Worm (Caenorhabditis elegans) whole organism, L2 larva: Measurements from ENCODE around the gene R07B1.5.

Experiments used
- C34F6.9 ChIP-seq: fragments of 150-350 bp; optimal IDR thresholded peaks from 2 replicates; lab custom pipeline; 2014; ENCODE audit warnings: missing biosample characterization, missing genetic modification characterization
- F13H6.1 ChIP-seq: sonication (generic microtip); optimal IDR thresholded peaks from 2 replicates; lab custom pipeline; 2016; ENCODE audit warnings: missing genetic modification characterization, missing compliant biosample characterization
- Y55F3AM.14 ChIP-seq: fragments of 200-800 bp; sonication (Bioruptor generic); optimal IDR thresholded peaks from 2 replicates; lab custom pipeline; 2018; ENCODE audit warnings: mild to moderate bottlenecking, missing genetic modification characterization, missing compliant biosample characterization
- ZK546.5 ChIP-seq: sonication (generic microtip); optimal IDR thresholded peaks from 2 replicates; lab custom pipeline; 2017; ENCODE audit warnings: missing biosample characterization, missing genetic modification characterization
- alr-1 ChIP-seq: fragments of 150-350 bp; optimal IDR thresholded peaks from 2 replicates; lab custom pipeline; 2014; ENCODE audit warnings: missing biosample characterization, missing genetic modification characterization
- aly-2 ChIP-seq: fragments of 150-350 bp; optimal IDR thresholded peaks from 2 replicates; lab custom pipeline; 2014; ENCODE audit warnings: missing biosample characterization, missing genetic modification characterization
- blmp-1 ChIP-seq: sonication (generic microtip); optimal IDR thresholded peaks from 2 replicates; lab custom pipeline; 2017; ENCODE audit warnings: missing genetic modification characterization, mild to moderate bottlenecking, missing compliant biosample characterization, antibody characterized with exemption, moderate library complexity; ENCODE audit not compliant: insufficient read depth
- ceh-16 ChIP-seq: fragments of 150-350 bp; optimal IDR thresholded peaks from 2 replicates; lab custom pipeline; 2014; ENCODE audit warnings: missing biosample characterization, missing genetic modification characterization
- ceh-82 ChIP-seq: fragments of 150-350 bp; optimal IDR thresholded peaks from 2 replicates; lab custom pipeline; 2014; ENCODE audit warnings: missing biosample characterization, missing genetic modification characterization
- egl-27 ChIP-seq: sonication (generic microtip); optimal IDR thresholded peaks from 3 replicates; lab custom pipeline; 2017; ENCODE audit warnings: missing biosample characterization, missing genetic modification reagents, missing genetic modification characterization
- elt-1 ChIP-seq: fragments of 150-350 bp; optimal IDR thresholded peaks from 2 replicates; lab custom pipeline; 2014; ENCODE audit warnings: missing biosample characterization, missing genetic modification characterization
- elt-3 ChIP-seq: sonication (generic microtip); optimal IDR thresholded peaks from 2 replicates; lab custom pipeline; 2017; ENCODE audit warnings: missing biosample characterization, missing genetic modification characterization
- fos-1 ChIP-seq: fragments of 150-350 bp; optimal IDR thresholded peaks from 2 replicates; lab custom pipeline; 2014; ENCODE audit warnings: missing biosample characterization, missing genetic modification characterization
- gmeb-1 ChIP-seq: fragments of 150-350 bp; optimal IDR thresholded peaks from 2 replicates; lab custom pipeline; 2014; ENCODE audit warnings: missing biosample characterization, missing genetic modification characterization
- lin-11 ChIP-seq: fragments of 150-350 bp; sonication (generic microtip); optimal IDR thresholded peaks from 2 replicates; lab custom pipeline; 2014; ENCODE audit warnings: missing biosample characterization, missing genetic modification characterization, inconsistent platforms, mixed read lengths
- lin-13 ChIP-seq: fragments of 150-350 bp; optimal IDR thresholded peaks from 2 replicates; lab custom pipeline; 2014; ENCODE audit warnings: missing biosample characterization, missing genetic modification reagents, missing genetic modification characterization
- lin-39 ChIP-seq: fragments of 150-350 bp; optimal IDR thresholded peaks from 2 replicates; lab custom pipeline; 2014; ENCODE audit warnings: missing biosample characterization, missing genetic modification reagents, missing genetic modification characterization
- lsy-2 ChIP-seq, 2 experiments: fragments of 150-350 bp in 1 of 2; sonication (generic microtip) in 1 of 2; optimal IDR thresholded peaks; 2 replicates each; lab custom pipeline; 2014 to 2017; ENCODE audit warnings: missing biosample characterization in 2 of 2, missing genetic modification characterization in 2 of 2
- mab-5 ChIP-seq: fragments of 150-350 bp; optimal IDR thresholded peaks from 2 replicates; lab custom pipeline; 2014; ENCODE audit warnings: missing biosample characterization, missing genetic modification characterization
- mbf-1 ChIP-seq: sonication (generic microtip); optimal IDR thresholded peaks from 2 replicates; lab custom pipeline; 2017; ENCODE audit warnings: missing biosample characterization, missing genetic modification characterization
- mdl-1 ChIP-seq, 2 experiments: fragments of 150-350 bp in 1 of 2; sonication (generic microtip) in 1 of 2; optimal IDR thresholded peaks; 2 replicates each; lab custom pipeline; 2017; ENCODE audit warnings: missing biosample characterization in 2 of 2, missing genetic modification characterization in 2 of 2
- nhr-10 ChIP-seq: sonication (generic microtip); optimal IDR thresholded peaks from 2 replicates; lab custom pipeline; 2017; ENCODE audit warnings: missing biosample characterization, missing genetic modification characterization
- nhr-21 ChIP-seq: fragments of 150-350 bp; optimal IDR thresholded peaks from 2 replicates; lab custom pipeline; 2014; ENCODE audit warnings: missing biosample characterization, missing genetic modification characterization
- nhr-23 ChIP-seq: fragments of 150-350 bp; optimal IDR thresholded peaks from 2 replicates; lab custom pipeline; 2014; ENCODE audit warnings: missing biosample characterization, missing genetic modification reagents, missing genetic modification characterization
- nhr-25 ChIP-seq: fragments of 150-350 bp; sonication (generic microtip); optimal IDR thresholded peaks from 3 replicates; lab custom pipeline; 2014; ENCODE audit warnings: missing biosample characterization, missing genetic modification characterization
- nhr-77 ChIP-seq: fragments of 150-350 bp; optimal IDR thresholded peaks from 2 replicates; lab custom pipeline; 2014; ENCODE audit warnings: missing biosample characterization, missing genetic modification characterization
- peb-1 ChIP-seq: fragments of 150-350 bp; optimal IDR thresholded peaks from 2 replicates; lab custom pipeline; 2014; ENCODE audit warnings: missing biosample characterization, missing genetic modification characterization
- skn-1 ChIP-seq: sonication (generic microtip); optimal IDR thresholded peaks from 2 replicates; lab custom pipeline; 2017; ENCODE audit warnings: missing biosample characterization, missing genetic modification characterization
- sma-3 ChIP-seq: sonication (generic microtip); optimal IDR thresholded peaks from 2 replicates; lab custom pipeline; 2016; ENCODE audit warnings: missing genetic modification reagents, missing genetic modification characterization, missing compliant biosample characterization
- sma-9 ChIP-seq, 2 experiments: fragments of 150-350 bp in 1 of 2; sonication (generic microtip) in 1 of 2; optimal IDR thresholded peaks; 2 replicates each; lab custom pipeline; 2014 to 2016; ENCODE audit warnings: missing genetic modification characterization in 2 of 2, mild to moderate bottlenecking in 1 of 2, missing biosample characterization in 1 of 2, missing compliant biosample characterization in 1 of 2, missing genetic modification reagents in 1 of 2, moderate library complexity in 1 of 2
- unc-39 ChIP-seq: fragments of 150-350 bp; optimal IDR thresholded peaks from 2 replicates; lab custom pipeline; 2014; ENCODE audit warnings: missing biosample characterization, missing genetic modification characterization
- unc-55 ChIP-seq: fragments of 150-350 bp; sonication (generic microtip); optimal IDR thresholded peaks from 3 replicates; lab custom pipeline; 2014; ENCODE audit warnings: missing biosample characterization, missing genetic modification reagents, missing genetic modification characterization
- unc-62 ChIP-seq: fragments of 150-350 bp; optimal IDR thresholded peaks from 2 replicates; lab custom pipeline; 2014; ENCODE audit warnings: missing biosample characterization, missing genetic modification reagents, missing genetic modification characterization
- zag-1 ChIP-seq: fragments of 150-350 bp; optimal IDR thresholded peaks from 2 replicates; lab custom pipeline; 2014; ENCODE audit warnings: missing biosample characterization, missing genetic modification characterization
- ztf-1 ChIP-seq: fragments of 200-800 bp; sonication (Bioruptor generic); conservative IDR thresholded peaks from 2 replicates; pipeline ENCODE4 v1.3.6; 2022; ENCODE audit warnings: missing genetic modification characterization, missing compliant biosample characterization
- ztf-11 ChIP-seq: sonication (generic microtip); optimal IDR thresholded peaks from 2 replicates; lab custom pipeline; 2017; ENCODE audit warnings: missing biosample characterization, missing genetic modification characterization

Gene R07B1.5

ce11 chrX:9868820-9869219, 5.4 kb downstream of the R07B1.5 start, which contains the start of gene R07B1.7:
R07B1.7 (plus strand) TSS chrX:9869120.
- TF ChIP-seq nhr-23 (no peak), Y55F3AM.14 (GFP tag; lab: Kevin White, UChicago) (no peak), skn-1 (tag; lab: Kevin White, UChicago) (no peak), nhr-10 (tag; lab: Kevin White, UChicago) (no peak), elt-1 (tag; lab: Kevin White, UChicago) (no peak), F13H6.1 (tag; lab: Kevin White, UChicago) (no peak), lin-39 (tag; lab: Kevin White, UChicago) (no peak), fos-1 (tag; lab: Kevin White, UChicago) (no peak), aly-2 (tag; lab: Kevin White, UChicago) (no peak), zag-1 (tag; lab: Kevin White, UChicago) (no peak), lsy-2 (tag; optimal IDR thresholded peaks at IDR 0.05; lab: Kevin White, UChicago) (no peak), sma-3 (GFP tag; lab: Kevin White, UChicago) (no peak), mab-5 (tag; lab: Kevin White, UChicago) (no peak), elt-3 (tag; lab: Kevin White, UChicago) (no peak), sma-9 (GFP tag; optimal IDR thresholded peaks at IDR 0.05; lab: Kevin White, UChicago) (no peak), sma-9 (tag; optimal IDR thresholded peaks at IDR 0.05; lab: Kevin White, UChicago) (no peak), C34F6.9 (tag; lab: Kevin White, UChicago) (no peak), ceh-82 (tag; lab: Kevin White, UChicago) (no peak), unc-55 (GFP tag; lab: Kevin White, UChicago) (no peak), gmeb-1 (tag; lab: Kevin White, UChicago) (no peak), mbf-1 (tag; lab: Kevin White, UChicago) (no peak)

DNA sequence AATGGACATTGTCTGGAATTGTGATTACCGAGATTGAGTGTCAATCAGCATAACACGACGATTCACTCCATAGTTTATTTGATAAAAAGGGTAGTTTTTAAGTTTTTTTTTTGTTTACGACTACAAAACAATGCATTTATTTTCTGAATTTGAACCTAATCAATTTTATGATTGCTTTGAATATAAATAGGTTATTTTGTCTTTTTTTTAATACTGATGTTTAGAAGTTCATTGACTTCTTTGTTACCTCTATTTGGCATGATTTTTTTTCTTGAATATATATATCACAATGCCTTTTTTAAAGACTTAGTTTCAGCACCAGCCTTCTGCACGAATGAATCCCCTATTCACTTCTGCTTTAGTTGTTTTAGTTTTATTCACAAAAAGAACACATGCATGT, 6.1 kb downstream of the R07B1.5 start, which contains the start of gene R07B1.13:
R07B1.13 (plus strand) TSS at position 301 of the 400 bp plus-strand sequence.
- TF ChIP-seq fos-1 (tag; lab: Kevin White, UChicago) (no peak), mbf-1 (tag; lab: Kevin White, UChicago) (no peak), nhr-77 (tag; lab: Kevin White, UChicago) (no peak)

DNA sequence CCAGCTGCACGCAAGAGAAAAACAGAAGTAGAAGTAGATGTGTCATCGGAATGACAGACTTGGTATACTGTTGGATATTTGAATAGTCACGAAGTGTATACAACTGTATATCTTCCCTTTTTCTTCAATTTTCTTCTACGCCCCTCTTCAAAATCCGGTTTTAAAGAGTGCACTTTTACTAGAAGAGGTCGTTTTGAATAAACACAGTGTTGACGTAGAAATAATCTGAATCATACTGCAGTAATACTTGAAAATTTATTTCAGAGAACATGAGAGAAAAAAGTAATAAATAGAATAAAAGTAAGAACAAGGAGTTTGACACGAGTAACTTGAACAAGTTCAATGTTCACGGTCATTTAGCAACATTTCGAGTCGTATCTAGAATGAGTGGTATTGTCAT, 9.2 kb downstream of the R07B1.5 start, which contains the start of gene R07B1.8:
R07B1.8 (minus strand) TSS at position 101 of the 400 bp plus-strand sequence.
- no peak for TF ChIP-seq elt-1 (tag; lab: Kevin White, UChicago)
- TF ChIP-seq F13H6.1 (tag; lab: Kevin White, UChicago): no peak
- TF ChIP-seq mbf-1 (tag; lab: Kevin White, UChicago): no peak
- TF ChIP-seq peb-1: no peak
- TF ChIP-seq ztf-1 (GFP tag; lab: Robert Waterston, UW): no peak
- no peak for TF ChIP-seq blmp-1
- TF ChIP-seq aly-2 (tag; lab: Kevin White, UChicago): no peak
- TF ChIP-seq ztf-11 (tag; lab: Kevin White, UChicago): no peak
- TF ChIP-seq nhr-21: no peak
- TF ChIP-seq alr-1: no peak
- TF ChIP-seq ceh-16: no peak
- no peak for TF ChIP-seq zag-1 (tag; lab: Kevin White, UChicago)

- no peak for TF ChIP-seq ztf-1 (GFP tag; lab: Robert Waterston, UW)
- no peak for TF ChIP-seq ceh-16
- TF ChIP-seq lin-11 (tag; lab: Kevin White, UChicago): no peak
- no peak for TF ChIP-seq egl-27 (tag; lab: Kevin White, UChicago)
- no peak for TF ChIP-seq sma-9 (GFP tag; optimal IDR thresholded peaks at IDR 0.05; lab: Kevin White, UChicago)
- TF ChIP-seq sma-9 (tag; optimal IDR thresholded peaks at IDR 0.05; lab: Kevin White, UChicago): no peak
- TF ChIP-seq, all 48 proteins: peak for 0
Measured at ce11 chrX:9877117-9877516, 13.7 kb downstream of the R07B1.5 start, which contains the start of gene R07B1.9. R07B1.9 (plus strand) TSS chrX:9877417.

DNA sequence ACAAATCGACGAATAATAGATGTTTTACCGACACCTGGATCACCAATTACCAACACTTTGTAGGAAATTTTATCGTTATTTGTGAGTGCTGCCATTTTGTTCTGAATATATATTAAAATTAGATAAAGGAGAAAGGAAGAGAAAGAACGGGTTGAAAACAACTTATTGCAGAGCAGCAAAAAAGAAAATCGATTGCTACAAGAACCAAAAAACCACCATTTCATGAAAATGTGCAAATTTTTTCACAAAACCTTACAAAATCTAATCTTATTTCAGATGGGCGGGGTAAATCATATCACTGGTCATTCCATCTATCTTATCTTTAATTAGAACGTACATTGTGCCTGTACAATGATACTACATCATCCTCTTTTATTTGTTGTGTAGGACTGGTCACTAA, 18.7 kb downstream of the R07B1.5 start, which contains the start of gene glo-1:
glo-1 (minus strand) TSS at position 101 of the 400 bp plus-strand sequence.
- TF ChIP-seq elt-1 (tag; lab: Kevin White, UChicago) (no peak), unc-39 (tag; lab: Kevin White, UChicago) (no peak), ceh-82 (tag; lab: Kevin White, UChicago) (no peak), mdl-1 (tag; optimal IDR thresholded peaks at IDR 0.05; lab: Kevin White, UChicago) (no peak), mbf-1 (tag; lab: Kevin White, UChicago) (no peak), nhr-23 (no peak), blmp-1 (no peak), C34F6.9 (tag; lab: Kevin White, UChicago) (no peak), lin-13 (no peak), nhr-25 (tag; lab: Kevin White, UChicago) (no peak), lin-11 (tag; lab: Kevin White, UChicago) (no peak), aly-2 (tag; lab: Kevin White, UChicago) (no peak), unc-62 (GFP tag; lab: Kevin White, UChicago) (no peak), Y55F3AM.14 (GFP tag; lab: Kevin White, UChicago) (no peak), ztf-1 (GFP tag; lab: Robert Waterston, UW) (no peak), ZK546.5 (tag; lab: Kevin White, UChicago) (no peak)
